Fruit fly (Drosophila melanogaster) whole organism, embryonic: ENCODE results near the gene KP78a.

Experiments
- Atf6 ChIP-seq: fragments of 200-800 bp; sonication (Bioruptor generic); IDR thresholded peaks from 2 replicates; pipeline ENCODE4 v1.3.6; 2022; ENCODE audit warnings: missing biosample characterization, missing genetic modification characterization
- Six4 ChIP-seq: fragments of 200-800 bp; sonication (Bioruptor generic); optimal IDR thresholded peaks from 2 replicates; lab custom pipeline; 2016; ENCODE audit warnings: missing biosample characterization, missing genetic modification characterization

DNA sequence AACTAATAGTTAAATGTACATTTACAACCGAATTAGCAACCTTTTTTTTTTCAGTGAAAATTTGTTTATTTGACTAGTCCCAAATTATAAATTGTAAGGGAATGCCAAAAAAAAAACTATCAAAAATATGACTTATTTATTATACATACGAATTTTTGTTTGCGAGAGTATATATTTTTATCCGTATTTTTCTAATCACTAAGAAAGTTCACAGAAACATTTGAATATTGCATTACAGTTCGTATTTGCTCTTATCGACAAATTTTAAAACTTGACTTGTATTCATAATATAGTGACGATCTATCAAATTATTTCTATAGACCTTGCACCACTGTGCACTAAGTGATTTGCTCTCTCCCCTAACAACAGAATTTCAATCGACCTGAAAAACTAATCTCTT lies 1.7 kb downstream of the KP78a start:
- no peak for TF ChIP-seq Atf6 (GFP tag; lab: Robert Waterston, UW)
- TF ChIP-seq Six4 (GFP tag; lab: Kevin White, UChicago) = no peak
